Worm (Caenorhabditis elegans): Measurements from ENCODE around the gene ZK666.11.
A peak's percentile ranks its signal among the peaks of the same experiment; 100 is the strongest.

Gene ZK666.11

DNA sequence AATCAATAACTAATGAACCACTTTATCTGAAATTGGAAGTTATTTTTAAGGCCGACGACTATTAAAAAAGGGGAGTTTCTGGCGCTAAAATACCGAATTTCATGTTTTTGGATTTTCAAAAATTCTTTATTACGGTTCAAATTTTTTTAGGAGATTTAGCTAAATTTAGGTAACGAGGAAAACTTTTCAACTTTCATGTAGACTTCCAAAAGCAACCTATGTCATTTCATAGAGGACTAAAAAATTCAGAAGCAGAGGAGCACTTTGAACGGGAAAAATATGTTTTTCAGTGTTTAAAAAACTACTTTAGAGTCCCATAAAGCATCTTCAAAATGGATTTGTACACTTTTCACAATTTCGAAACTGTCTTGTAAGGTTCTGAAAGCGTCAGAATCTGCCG, 31.1 kb downstream of the ZK666.11 start:
- no peak for TF ChIP-seq W03F9.2 (tag; optimal IDR thresholded peaks at IDR 0.05)
- TF ChIP-seq dao-5 (tag; optimal IDR thresholded peaks at IDR 0.05): no peak
- TF ChIP-seq him-1 (tag; optimal IDR thresholded peaks at IDR 0.05): no peak

ce11 chrII:10515422-10515821, 33.1 kb downstream of the ZK666.11 start:
- TF ChIP-seq him-1 (tag; optimal IDR thresholded peaks at IDR 0.05) (no peak), W03F9.2 (tag; optimal IDR thresholded peaks at IDR 0.05) (no peak), dao-5 (tag; optimal IDR thresholded peaks at IDR 0.05) (no peak)

DNA sequence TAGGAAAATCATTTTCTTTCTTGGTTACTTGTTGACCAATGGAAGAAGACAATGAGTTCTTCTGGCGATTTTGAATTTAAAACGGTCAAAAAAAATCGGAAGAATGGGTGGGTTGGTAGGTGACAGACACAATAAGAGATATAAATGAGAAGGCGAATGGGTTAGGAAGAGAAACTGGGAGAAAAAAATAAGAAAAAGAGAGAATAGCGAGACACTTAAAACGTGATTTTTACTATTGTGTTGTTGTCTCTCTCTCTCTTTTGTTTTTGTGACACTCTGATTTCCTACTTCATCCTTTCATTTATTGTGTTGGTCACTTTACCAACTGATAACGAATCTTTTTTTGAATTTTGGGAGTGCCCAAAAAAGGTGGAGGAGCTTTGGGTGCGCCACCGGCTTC, 34.1 kb downstream of the ZK666.11 start:
- TF ChIP-seq W03F9.2 (tag; optimal IDR thresholded peaks at IDR 0.05) (no peak), him-1 (tag; optimal IDR thresholded peaks at IDR 0.05) (no peak), dao-5 (tag; optimal IDR thresholded peaks at IDR 0.05) (no peak)

- TF ChIP-seq W03F9.2 (tag; optimal IDR thresholded peaks at IDR 0.05) (no peak), him-1 (tag; optimal IDR thresholded peaks at IDR 0.05) (no peak), dao-5 (tag; optimal IDR thresholded peaks at IDR 0.05) (no peak)
Measured at ce11 chrII:10519017-10519416, 36.7 kb downstream of the ZK666.11 start, which contains the start of gene F59B10.4. Gene F59B10.4, minus strand, starts transcription at chrII:10519117.

DNA sequence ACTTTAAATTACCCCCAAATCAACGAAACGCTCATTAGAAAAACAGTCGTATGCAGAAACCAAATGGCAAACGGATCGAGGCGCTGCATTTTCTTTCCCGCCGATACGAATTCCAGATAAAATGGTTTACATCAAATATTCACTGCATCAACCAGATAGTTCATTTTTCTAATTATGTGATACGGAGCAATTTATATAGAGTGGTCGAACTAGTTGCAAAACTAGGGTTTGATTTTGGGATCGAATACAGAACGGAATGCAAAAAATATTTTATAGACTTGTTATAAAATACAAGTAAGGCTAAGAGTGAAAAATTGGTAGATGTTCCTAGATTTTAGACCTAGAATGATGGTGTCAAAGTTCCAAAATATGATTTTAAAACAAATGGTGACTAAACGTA, 37.5 kb downstream of the ZK666.11 start:
- TF ChIP-seq W03F9.2 (tag; optimal IDR thresholded peaks at IDR 0.05) (no peak), him-1 (tag; optimal IDR thresholded peaks at IDR 0.05) (no peak), dao-5 (tag; optimal IDR thresholded peaks at IDR 0.05) (no peak)

DNA sequence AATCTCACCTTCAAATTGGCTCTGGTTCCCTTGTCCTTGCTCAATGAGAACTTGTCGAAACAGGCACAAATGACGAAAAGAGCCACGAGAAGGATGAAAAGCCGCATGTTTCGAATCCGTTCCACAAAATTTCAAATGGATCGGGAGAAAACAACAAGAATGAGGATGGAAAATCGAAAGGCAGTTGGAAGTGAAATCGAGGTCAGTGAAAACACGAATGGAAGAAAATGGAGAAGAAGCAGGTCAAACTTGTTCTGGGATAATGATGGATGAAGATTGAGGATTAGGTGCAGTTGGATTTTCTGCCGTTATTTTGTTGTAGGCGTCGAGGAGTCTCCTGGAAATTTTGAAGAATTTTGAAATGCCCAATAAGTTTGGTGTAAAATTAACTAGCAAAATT, 40.7 kb downstream of the ZK666.11 start:
- TF ChIP-seq dao-5 (tag; optimal IDR thresholded peaks at IDR 0.05) (no peak), him-1 (tag; optimal IDR thresholded peaks at IDR 0.05) (no peak), W03F9.2 (tag; optimal IDR thresholded peaks at IDR 0.05) (no peak)

DNA sequence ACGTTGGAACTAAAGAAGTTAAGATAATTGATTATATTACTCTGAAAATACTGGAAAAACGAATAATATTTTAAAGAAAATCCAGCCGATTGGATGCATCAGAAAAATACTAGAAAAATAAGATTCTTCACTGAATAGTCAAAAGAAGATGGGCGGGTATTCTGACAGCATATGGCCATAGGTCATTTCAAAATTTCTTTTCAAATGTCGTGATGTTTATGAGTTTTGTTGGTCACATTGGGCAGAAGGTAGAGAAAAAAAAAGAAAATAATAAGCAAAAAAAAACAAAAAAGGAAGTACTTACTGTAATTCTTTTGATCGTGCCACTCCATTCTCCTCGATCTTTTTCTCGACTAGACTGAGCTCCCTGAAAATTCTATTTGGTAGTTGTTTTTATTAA, 41.3 kb downstream of the ZK666.11 start, which contains the start of gene F59B10.5:
Gene F59B10.5 (minus strand): TSS at position 101 of the 400 bp plus-strand sequence.
- no peak for TF ChIP-seq dao-5 (tag; optimal IDR thresholded peaks at IDR 0.05)
- no peak for TF ChIP-seq W03F9.2 (tag; optimal IDR thresholded peaks at IDR 0.05)
- no peak for TF ChIP-seq him-1 (tag; optimal IDR thresholded peaks at IDR 0.05)

- TF ChIP-seq dao-5 (tag; optimal IDR thresholded peaks at IDR 0.05) (no peak), W03F9.2 (tag; optimal IDR thresholded peaks at IDR 0.05) (no peak), him-1 (tag; optimal IDR thresholded peaks at IDR 0.05) (no peak)
Measured at ce11 chrII:10524374-10524773, 42.1 kb downstream of the ZK666.11 start, which contains the start of gene F59B10.6. Gene F59B10.6, minus strand, starts transcription at chrII:10524474.

ce11 chrII:10525134-10525533, 42.8 kb downstream of the ZK666.11 start:
- TF ChIP-seq dao-5 (tag; optimal IDR thresholded peaks at IDR 0.05) (no peak), W03F9.2 (tag; optimal IDR thresholded peaks at IDR 0.05) (no peak), him-1 (tag; optimal IDR thresholded peaks at IDR 0.05) (no peak)

- TF ChIP-seq W03F9.2 (tag; optimal IDR thresholded peaks at IDR 0.05) (no peak), him-1 (tag; optimal IDR thresholded peaks at IDR 0.05) (peak; percentile 34)
Measured at ce11 chrII:10527649-10528134, 45.4 kb downstream of the ZK666.11 start, which contains the start of gene mab-10. Gene mab-10, plus strand, starts transcription at chrII:10528084.

DNA sequence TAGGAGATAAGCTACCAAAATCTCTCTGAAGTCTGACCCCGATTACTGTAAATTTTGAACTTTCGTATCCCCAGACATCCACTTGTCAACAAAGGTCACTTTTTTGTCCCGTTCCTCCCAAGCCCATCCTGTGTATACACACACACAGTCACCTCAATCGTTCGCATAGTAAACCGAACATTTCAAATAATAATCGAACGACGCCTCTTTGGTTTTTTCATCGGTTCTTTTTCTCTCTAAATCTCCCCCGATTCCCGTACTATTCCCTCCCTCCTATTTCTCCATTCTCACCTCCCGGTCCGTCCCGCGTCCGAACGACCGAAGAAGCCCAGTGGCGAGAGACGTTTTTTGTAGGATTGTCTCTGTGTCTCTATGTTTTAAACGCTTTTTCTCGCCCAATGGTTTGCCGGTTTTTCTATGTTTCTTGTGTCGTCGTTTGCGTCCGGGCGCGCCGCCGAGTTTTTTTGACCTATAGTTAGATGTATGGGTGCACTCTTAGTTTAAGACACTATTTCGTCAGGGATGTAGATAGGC, 47.0 kb downstream of the ZK666.11 start:
- TF ChIP-seq W03F9.2 (tag; optimal IDR thresholded peaks at IDR 0.05) (no peak), dao-5 (tag; optimal IDR thresholded peaks at IDR 0.05) (no peak), him-1 (tag; optimal IDR thresholded peaks at IDR 0.05) (no peak)

- TF ChIP-seq him-1 (tag; optimal IDR thresholded peaks at IDR 0.05) (no peak), dao-5 (tag; optimal IDR thresholded peaks at IDR 0.05) (no peak), W03F9.2 (tag; optimal IDR thresholded peaks at IDR 0.05) (no peak)
Measured at ce11 chrII:10530907-10531306, 48.6 kb downstream of the ZK666.11 start.

- TF ChIP-seq W03F9.2 (tag; optimal IDR thresholded peaks at IDR 0.05) (no peak), him-1 (tag; optimal IDR thresholded peaks at IDR 0.05) (no peak), dao-5 (tag; optimal IDR thresholded peaks at IDR 0.05) (no peak)
Measured at ce11 chrII:10531604-10532003, 49.3 kb downstream of the ZK666.11 start.

DNA sequence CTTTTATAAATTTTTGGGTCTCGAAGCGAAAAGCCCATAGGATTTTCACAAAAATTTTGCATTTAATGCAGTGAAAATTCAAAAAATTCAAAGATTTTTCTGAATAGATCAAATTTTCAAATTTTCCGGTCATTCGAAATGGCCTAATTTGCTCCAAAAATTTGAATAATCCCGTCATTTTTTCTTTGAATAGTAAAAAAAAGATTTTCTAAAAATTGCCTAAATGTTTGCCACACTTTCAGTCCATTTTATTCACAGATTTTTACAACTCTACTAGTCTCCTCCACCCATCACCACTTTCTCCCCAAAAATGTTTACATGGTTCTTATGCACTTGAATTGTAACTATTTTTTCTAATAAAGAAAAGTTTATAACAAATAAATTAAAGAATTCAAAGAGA, 51.7 kb downstream of the ZK666.11 start:
- TF ChIP-seq dao-5 (tag; optimal IDR thresholded peaks at IDR 0.05): no peak
- no peak for TF ChIP-seq him-1 (tag; optimal IDR thresholded peaks at IDR 0.05)
- no peak for TF ChIP-seq W03F9.2 (tag; optimal IDR thresholded peaks at IDR 0.05)

Data from whole organism, L4/young adult.